Fruit fly (Drosophila melanogaster) whole organism, adult: ENCODE results near the gene Kaz-m1.

Experiments
- CG11617 ChIP-seq: fragments of 200-800 bp; sonication (Bioruptor generic); optimal IDR thresholded peaks from 2 replicates; lab custom pipeline; 2017; ENCODE audit warnings: mild to moderate bottlenecking, missing biosample characterization, missing genetic modification reagents, missing genetic modification characterization
- CG12768 ChIP-seq: fragments of 200-800 bp; sonication (Bioruptor generic); optimal IDR thresholded peaks from 2 replicates; lab custom pipeline; 2017; ENCODE audit warnings: missing biosample characterization, missing genetic modification characterization, mild to moderate bottlenecking, moderate library complexity, missing genetic modification reagents
- CG14711 ChIP-seq: fragments of 200-800 bp; sonication (Bioruptor generic); optimal IDR thresholded peaks from 2 replicates; lab custom pipeline; 2018; ENCODE audit warnings: missing biosample characterization, mild to moderate bottlenecking, missing genetic modification characterization, moderate library complexity
- CG1620 ChIP-seq: fragments of 200-800 bp; sonication (Bioruptor generic); optimal IDR thresholded peaks from 2 replicates; lab custom pipeline; 2016; ENCODE audit warnings: missing biosample characterization, missing genetic modification characterization
- CG33017 ChIP-seq: fragments of 200-800 bp; sonication (Bioruptor generic); optimal IDR thresholded peaks from 2 replicates; lab custom pipeline; 2018; ENCODE audit warnings: missing biosample characterization, mild to moderate bottlenecking, missing genetic modification characterization, moderate library complexity
- CG7045 ChIP-seq: fragments of 200-800 bp; sonication (Bioruptor generic); optimal IDR thresholded peaks from 2 replicates; lab custom pipeline; 2017; ENCODE audit warnings: missing biosample characterization, mild to moderate bottlenecking, missing genetic modification characterization
- CG7101 ChIP-seq: fragments of 200-800 bp; sonication (Bioruptor generic); optimal IDR thresholded peaks from 2 replicates; lab custom pipeline; 2018; ENCODE audit warnings: missing biosample characterization, mild to moderate bottlenecking, missing genetic modification characterization, moderate library complexity
- Clk ChIP-seq: fragments of 200-800 bp; sonication (Bioruptor generic); optimal IDR thresholded peaks from 2 replicates; lab custom pipeline; 2017; ENCODE audit warnings: missing biosample characterization, missing genetic modification characterization
- Crg-1 ChIP-seq: fragments of 200-800 bp; sonication (Bioruptor generic); optimal IDR thresholded peaks from 2 replicates; lab custom pipeline; 2016; ENCODE audit warnings: missing biosample characterization, missing genetic modification characterization
- Hr96 ChIP-seq: fragments of 200-800 bp; sonication (Bioruptor generic); optimal IDR thresholded peaks from 2 replicates; lab custom pipeline; 2016; ENCODE audit warnings: missing biosample characterization, missing genetic modification characterization
- Mnt ChIP-seq: fragments of 200-800 bp; sonication (Bioruptor generic); optimal IDR thresholded peaks from 2 replicates; lab custom pipeline; 2016; ENCODE audit warnings: missing biosample characterization, mild to moderate bottlenecking, missing genetic modification characterization
- bab1 ChIP-seq: fragments of 200-800 bp; sonication (Bioruptor generic); optimal IDR thresholded peaks from 3 replicates; lab custom pipeline; 2019; ENCODE audit warnings: missing biosample characterization, mild to moderate bottlenecking, missing genetic modification characterization, moderate library complexity
- cic ChIP-seq: fragments of 200-800 bp; sonication (Bioruptor generic); optimal IDR thresholded peaks from 2 replicates; lab custom pipeline; 2017; ENCODE audit warnings: missing biosample characterization, mild to moderate bottlenecking, missing genetic modification characterization, moderate library complexity
- cnc ChIP-seq, 2 experiments: fragments of >200 bp; optimal IDR thresholded peaks; 2 replicates each; lab custom pipeline; 2017
- kay ChIP-seq: fragments of 200-800 bp; sonication (Bioruptor generic); peaks from one replicate; lab custom pipeline; 2016; ENCODE audit warnings: missing biosample characterization, missing genetic modification characterization, borderline replicate concordance
- ovo ChIP-seq: fragments of 200-800 bp; sonication (Bioruptor generic); optimal IDR thresholded peaks from 2 replicates; lab custom pipeline; 2016; ENCODE audit warnings: missing biosample characterization, missing genetic modification characterization
- pad ChIP-seq: fragments of 200-800 bp; sonication (Bioruptor generic); optimal IDR thresholded peaks from 3 replicates; lab custom pipeline; 2017; ENCODE audit warnings: missing biosample characterization, missing genetic modification characterization, mild to moderate bottlenecking, moderate library complexity, missing genetic modification reagents
- tj ChIP-seq: fragments of 200-800 bp; sonication (Bioruptor generic); optimal IDR thresholded peaks from 3 replicates; lab custom pipeline; 2017; ENCODE audit warnings: missing biosample characterization, mild to moderate bottlenecking, missing genetic modification characterization, moderate library complexity
- toe ChIP-seq: fragments of 200-800 bp; sonication (Bioruptor generic); optimal IDR thresholded peaks from 2 replicates; lab custom pipeline; 2016; ENCODE audit warnings: missing biosample characterization, missing genetic modification characterization

Gene Kaz-m1

DNA sequence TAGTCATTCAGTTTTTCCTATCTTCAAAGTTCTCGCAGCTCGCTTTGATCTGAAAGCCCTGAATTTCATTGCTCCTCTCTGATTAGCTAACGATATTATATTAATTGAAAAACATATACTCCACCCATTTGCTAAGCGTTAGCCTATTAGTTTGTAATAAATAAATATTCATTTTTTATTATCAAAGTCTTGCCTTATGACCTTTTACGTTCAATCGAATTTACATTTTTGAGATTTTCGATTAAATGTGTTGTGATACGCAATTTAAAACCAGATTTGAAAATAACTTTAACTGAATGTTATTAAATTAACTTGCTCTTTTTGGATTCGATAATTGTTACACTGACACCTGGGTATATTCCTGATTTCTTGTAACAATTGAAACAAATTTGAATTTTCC is 48.4 kb downstream of the Kaz-m1 start, which contains the start of gene CG14551:
TSS of gene CG14551 (minus strand) at position 101 of the 400 bp plus-strand sequence.
- TF ChIP-seq toe (GFP tag; lab: Kevin White, UChicago) (no peak), CG7101 (tag; lab: Kevin White, UChicago) (no peak), Clk (GFP tag; lab: Kevin White, UChicago) (no peak), CG12768 (GFP tag; lab: Kevin White, UChicago) (no peak), cnc (optimal IDR thresholded peaks at IDR 0.05; lab: Kevin White, UChicago) (no peak), Mnt (GFP tag; lab: Kevin White, UChicago) (no peak), CG33017 (no peak), CG1620 (no peak), bab1 (GFP tag; lab: Kevin White, UChicago) (no peak), cic (no peak)

DNA sequence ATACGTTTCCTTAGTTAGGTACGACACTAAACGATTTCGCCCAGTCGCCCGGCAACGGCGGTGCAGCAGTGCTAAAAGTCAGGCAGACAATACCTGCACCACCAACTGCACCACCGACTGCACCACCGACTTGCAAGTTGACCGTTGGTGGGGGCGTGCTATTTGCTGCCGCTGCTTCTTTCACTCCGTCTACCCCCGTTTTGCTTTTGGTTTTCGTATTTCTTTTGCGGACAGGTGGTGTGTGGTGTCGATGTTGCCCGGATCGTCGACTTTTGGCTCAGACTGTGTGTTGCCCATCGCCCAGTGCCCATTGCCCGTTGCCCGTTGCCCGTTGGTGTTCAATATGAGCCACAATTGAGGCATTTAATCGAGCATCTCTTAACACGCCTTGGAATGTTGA is 50.2 kb downstream of the Kaz-m1 start:
- TF ChIP-seq tj (GFP tag; lab: Kevin White, UChicago) (no peak), Mnt (GFP tag; lab: Kevin White, UChicago) (no peak), CG7101 (tag; lab: Kevin White, UChicago) (no peak), CG12768 (GFP tag; lab: Kevin White, UChicago) (no peak), ovo (GFP tag; lab: Kevin White, UChicago) (no peak), Crg-1 (GFP tag; lab: Kevin White, UChicago) (no peak), toe (GFP tag; lab: Kevin White, UChicago) (no peak), bab1 (GFP tag; lab: Kevin White, UChicago) (no peak), CG1620 (no peak), cic (no peak), CG11617 (no peak), pad (GFP tag; lab: Kevin White, UChicago) (no peak), cnc (optimal IDR thresholded peaks at IDR 0.05; lab: Kevin White, UChicago) (no peak), Clk (GFP tag; lab: Kevin White, UChicago) (no peak), Hr96 (no peak), CG7045 (GFP tag; lab: Kevin White, UChicago) (no peak), CG14711 (no peak), CG33017 (no peak), kay (GFP tag; lab: Kevin White, UChicago) (no peak)
